Worm (Caenorhabditis elegans) whole organism, early embryonic: ENCODE results near the gene F53C3.1.

ENCODE experiments used
- B0310.2 ChIP-seq: sonication (generic microtip); optimal IDR thresholded peaks from 2 replicates; lab custom pipeline; 2016; ENCODE audit warnings: mild to moderate bottlenecking, missing genetic modification characterization, missing compliant biosample characterization
- F13C5.2 ChIP-seq: sonication (generic microtip); optimal IDR thresholded peaks from 2 replicates; lab custom pipeline; 2017; ENCODE audit warnings: mild to moderate bottlenecking, missing genetic modification characterization, inconsistent platforms, missing compliant biosample characterization
- aly-1 ChIP-seq: sonication (generic microtip); optimal IDR thresholded peaks from 2 replicates; lab custom pipeline; 2016; ENCODE audit warnings: missing genetic modification characterization, missing compliant biosample characterization
- ama-1 ChIP-seq: fragments of 150-350 bp; optimal IDR thresholded peaks from 2 replicates; lab custom pipeline; 2014
- ceh-13 ChIP-seq: fragments of 200-800 bp; sonication (Bioruptor generic); optimal IDR thresholded peaks from 2 replicates; lab custom pipeline; 2018; ENCODE audit warnings: mild to moderate bottlenecking, missing genetic modification characterization, missing compliant biosample characterization
- ceh-36 ChIP-seq: sonication (generic microtip); optimal IDR thresholded peaks from 2 replicates; lab custom pipeline; 2016; ENCODE audit warnings: missing genetic modification characterization, inconsistent platforms, missing compliant biosample characterization
- ets-7 ChIP-seq: sonication (generic microtip); optimal IDR thresholded peaks from 2 replicates; lab custom pipeline; 2016; ENCODE audit warnings: missing genotype, missing genetic modification characterization, missing compliant biosample characterization
- flt-1 ChIP-seq: fragments of 200-800 bp; sonication (Bioruptor generic); IDR thresholded peaks from 2 replicates; pipeline ENCODE4 v1.3.6; 2022; ENCODE audit warnings: missing genetic modification characterization, missing compliant biosample characterization
- hmbx-1 ChIP-seq: sonication (generic microtip); optimal IDR thresholded peaks from 2 replicates; lab custom pipeline; 2016; ENCODE audit warnings: mild to moderate bottlenecking, missing genetic modification characterization, missing compliant biosample characterization
- hmg-4 ChIP-seq: fragments of 200-800 bp; sonication (Bioruptor generic); optimal IDR thresholded peaks from 2 replicates; lab custom pipeline; 2018; ENCODE audit warnings: mild to moderate bottlenecking, missing genetic modification characterization, missing compliant biosample characterization
- hnd-1 ChIP-seq: sonication (generic microtip); optimal IDR thresholded peaks from 2 replicates; lab custom pipeline; 2016; ENCODE audit warnings: missing genetic modification characterization, missing compliant biosample characterization
- pes-1 ChIP-seq: fragments of 200-800 bp; sonication (Bioruptor generic); IDR thresholded peaks from 2 replicates; pipeline ENCODE4 v1.3.6; 2022; ENCODE audit warnings: missing genetic modification reagents, missing genetic modification characterization, missing compliant biosample characterization
- scrt-1 ChIP-seq: fragments of 200-800 bp; sonication (Bioruptor generic); IDR thresholded peaks from 2 replicates; pipeline ENCODE4 v1.3.6; 2022; ENCODE audit warnings: missing genetic modification characterization, missing compliant biosample characterization
- sea-1 ChIP-seq: fragments of 200-800 bp; sonication (Bioruptor generic); conservative IDR thresholded peaks from 2 replicates; pipeline ENCODE4 v1.3.6; 2022; ENCODE audit warnings: missing genetic modification characterization, missing compliant biosample characterization
- tbx-11 ChIP-seq: fragments of 200-800 bp; sonication (Bioruptor generic); IDR thresholded peaks from 2 replicates; pipeline ENCODE4 v1.3.6; 2022; ENCODE audit warnings: missing genetic modification characterization, missing compliant biosample characterization
- tbx-37 ChIP-seq: fragments of 200-800 bp; sonication (Bioruptor generic); conservative IDR thresholded peaks from 2 replicates; pipeline ENCODE4 v1.3.6; 2022; ENCODE audit warnings: missing genetic modification reagents, missing genetic modification characterization, missing compliant biosample characterization
- tra-4 ChIP-seq: sonication (generic microtip); optimal IDR thresholded peaks from 2 replicates; lab custom pipeline; 2017; ENCODE audit warnings: missing genetic modification characterization, missing compliant biosample characterization

F53C3.1 gene

DNA sequence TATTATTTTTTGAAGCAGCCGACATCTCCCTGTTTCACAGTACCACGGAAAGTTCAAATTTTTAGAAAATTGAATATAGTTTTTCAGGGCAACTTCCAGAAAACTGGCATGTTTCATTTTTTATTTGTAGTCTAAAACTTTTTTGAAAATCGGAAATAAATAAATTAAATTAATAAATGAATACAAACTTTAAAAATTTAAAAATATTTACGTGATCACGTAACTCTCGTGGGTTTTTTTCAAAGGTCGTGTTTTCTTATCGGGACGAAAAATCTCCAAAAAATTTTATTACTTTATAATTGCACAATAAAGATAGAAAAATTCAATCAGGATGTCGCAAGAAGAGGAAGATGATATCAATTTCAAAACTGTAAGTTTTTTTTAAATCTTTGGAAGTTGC, at the start of gene F53C3.1:
Gene F53C3.1, plus strand, starts transcription at position 301 of the 400 bp plus-strand sequence.
- TF ChIP-seq ama-1 (lab: Kevin White, UChicago) (no peak), hnd-1 (tag; lab: Kevin White, UChicago) (no peak), pes-1 (GFP tag; lab: Robert Waterston, UW) (no peak), hmbx-1 (no peak), B0310.2 (no peak), ets-7 (tag; lab: Kevin White, UChicago) (no peak), sea-1 (GFP tag; lab: Robert Waterston, UW) (no peak), aly-1 (tag; lab: Kevin White, UChicago) (no peak), tra-4 (tag; lab: Kevin White, UChicago) (no peak), ceh-36 (tag; lab: Kevin White, UChicago) (no peak), F13C5.2 (tag; lab: Kevin White, UChicago) (no peak), ceh-13 (GFP tag; lab: Kevin White, UChicago) (no peak), tbx-11 (no peak), scrt-1 (GFP tag; lab: Robert Waterston, UW) (no peak), flt-1 (GFP tag; lab: Robert Waterston, UW) (no peak), hmg-4 (GFP tag; lab: Kevin White, UChicago) (no peak)

DNA sequence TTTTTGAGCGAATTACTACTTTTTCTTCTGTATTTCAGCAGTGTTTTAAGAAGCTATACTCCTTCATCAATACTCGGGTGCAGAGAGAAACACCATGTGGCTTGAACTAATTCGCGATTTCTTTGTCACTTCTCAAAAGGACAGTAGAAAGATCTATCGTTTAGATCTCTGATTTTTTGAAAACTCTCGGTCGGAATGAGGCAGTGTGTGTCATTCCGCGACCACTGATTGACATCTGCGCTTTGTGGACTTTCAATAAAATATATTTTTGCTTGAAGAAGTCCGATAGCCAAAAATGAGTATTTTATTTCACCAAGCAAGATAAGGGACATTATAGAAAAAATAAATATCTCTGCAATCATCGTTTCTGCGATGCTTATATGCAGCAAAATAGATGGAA, 49.8 kb upstream of the F53C3.1 start:
- TF ChIP-seq pes-1 (GFP tag; lab: Robert Waterston, UW) (no peak), sea-1 (GFP tag; lab: Robert Waterston, UW) (no peak), flt-1 (GFP tag; lab: Robert Waterston, UW) (no peak)

DNA sequence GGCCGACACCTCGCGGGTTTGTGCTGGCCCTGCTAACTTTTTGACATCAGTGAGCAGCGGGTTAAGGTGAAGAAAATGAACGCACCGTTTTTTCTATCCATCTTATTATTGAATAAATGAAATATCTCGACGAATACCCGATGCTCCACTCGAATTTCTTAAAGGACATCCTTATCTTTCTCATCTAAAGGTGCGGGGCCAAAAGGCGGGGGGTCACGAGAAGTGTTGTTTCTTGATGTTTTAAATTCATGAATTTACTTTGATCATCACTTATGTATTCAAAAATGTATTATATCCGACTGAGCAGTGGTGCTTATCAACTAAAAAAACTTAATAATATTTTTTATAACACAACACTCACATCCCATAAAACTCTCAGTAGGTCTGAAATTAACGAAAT, 47.2 kb upstream of the F53C3.1 start, which contains the start of gene nhr-261:
Gene nhr-261, minus strand, starts transcription at position 101 of the 400 bp plus-strand sequence.
- no peak for TF ChIP-seq hmbx-1
- TF ChIP-seq sea-1 (GFP tag; lab: Robert Waterston, UW), result no peak
- no peak for TF ChIP-seq tra-4 (tag; lab: Kevin White, UChicago)
- no peak for TF ChIP-seq ama-1 (lab: Kevin White, UChicago)
- no peak for TF ChIP-seq B0310.2
- no peak for TF ChIP-seq F13C5.2 (tag; lab: Kevin White, UChicago)
- TF ChIP-seq hmg-4 (GFP tag; lab: Kevin White, UChicago), result no peak
- TF ChIP-seq aly-1 (tag; lab: Kevin White, UChicago), result no peak
- TF ChIP-seq ets-7 (tag; lab: Kevin White, UChicago), result no peak
- TF ChIP-seq pes-1 (GFP tag; lab: Robert Waterston, UW), result no peak
- no peak for TF ChIP-seq tbx-11
- TF ChIP-seq tbx-37 (GFP tag; lab: Robert Waterston, UW), result no peak
- TF ChIP-seq flt-1 (GFP tag; lab: Robert Waterston, UW), result no peak
- no peak for TF ChIP-seq hnd-1 (tag; lab: Kevin White, UChicago)
- no peak for TF ChIP-seq ceh-36 (tag; lab: Kevin White, UChicago)
- no peak for TF ChIP-seq ceh-13 (GFP tag; lab: Kevin White, UChicago)
- no peak for TF ChIP-seq scrt-1 (GFP tag; lab: Robert Waterston, UW)

DNA sequence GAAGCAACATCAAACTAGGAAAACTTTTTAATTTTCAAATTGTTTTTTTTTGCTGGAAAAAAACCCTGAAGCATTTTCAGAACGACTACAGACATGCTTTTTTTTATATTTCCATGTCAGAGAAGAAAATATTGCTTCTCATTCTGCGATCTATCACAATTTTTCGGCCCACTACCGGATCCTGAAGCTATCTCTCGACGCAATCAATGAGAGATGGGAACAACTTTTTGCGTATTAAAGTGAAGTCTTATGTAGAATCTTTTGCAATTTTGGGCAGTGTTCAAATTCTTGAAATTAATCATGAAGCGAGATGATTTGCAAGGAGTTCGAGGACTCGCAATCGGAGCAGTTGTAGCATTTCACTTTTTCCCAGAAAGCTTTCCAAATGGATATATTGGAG, 42.2 kb upstream of the F53C3.1 start, which contains the start of gene oac-10:
Gene oac-10, plus strand, starts transcription at position 301 of the 400 bp plus-strand sequence.
- TF ChIP-seq hmbx-1, result no peak
- no peak for TF ChIP-seq hmg-4 (GFP tag; lab: Kevin White, UChicago)
- TF ChIP-seq B0310.2, result no peak
- no peak for TF ChIP-seq ceh-36 (tag; lab: Kevin White, UChicago)
- no peak for TF ChIP-seq ama-1 (lab: Kevin White, UChicago)
- no peak for TF ChIP-seq scrt-1 (GFP tag; lab: Robert Waterston, UW)
- no peak for TF ChIP-seq pes-1 (GFP tag; lab: Robert Waterston, UW)
- no peak for TF ChIP-seq tbx-37 (GFP tag; lab: Robert Waterston, UW)
- TF ChIP-seq flt-1 (GFP tag; lab: Robert Waterston, UW), result no peak
- no peak for TF ChIP-seq aly-1 (tag; lab: Kevin White, UChicago)

- TF ChIP-seq aly-1 (tag; lab: Kevin White, UChicago) (no peak), tbx-37 (GFP tag; lab: Robert Waterston, UW) (no peak), flt-1 (GFP tag; lab: Robert Waterston, UW) (no peak), sea-1 (GFP tag; lab: Robert Waterston, UW) (no peak), F13C5.2 (tag; lab: Kevin White, UChicago) (no peak), ceh-36 (tag; lab: Kevin White, UChicago) (no peak), tbx-11 (no peak), ceh-13 (GFP tag; lab: Kevin White, UChicago) (no peak), hmbx-1 (no peak), hmg-4 (GFP tag; lab: Kevin White, UChicago) (no peak), hnd-1 (tag; lab: Kevin White, UChicago) (no peak), ets-7 (tag; lab: Kevin White, UChicago) (no peak)
Measured at ce11 chrII:3877127-3877526, 34.7 kb upstream of the F53C3.1 start, which contains the start of gene nep-3. nep-3 (minus strand) TSS chrII:3877227.

DNA sequence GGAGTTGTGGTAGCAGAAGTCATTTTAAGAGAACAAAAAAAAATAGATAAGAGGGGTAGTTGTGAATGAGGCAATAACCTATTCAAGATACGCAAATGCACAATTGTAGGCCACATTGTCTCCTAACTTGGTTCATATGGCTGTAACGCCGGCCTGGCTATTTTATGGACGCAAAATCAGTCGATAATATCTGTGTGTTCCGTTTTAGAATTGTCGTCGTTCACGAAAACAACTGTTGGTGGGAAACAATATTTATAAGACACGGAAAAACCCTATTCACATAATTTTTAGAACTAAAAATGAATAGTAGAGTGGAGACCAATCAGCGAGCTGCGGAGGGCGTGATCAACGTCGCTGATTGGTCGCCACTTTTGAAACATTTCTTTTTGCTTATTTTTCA, 33.9 kb upstream of the F53C3.1 start, which contains the start of gene sdz-7:
Gene sdz-7, minus strand, starts transcription at position 101 of the 400 bp plus-strand sequence.
- no peak for TF ChIP-seq ceh-13 (GFP tag; lab: Kevin White, UChicago)
- no peak for TF ChIP-seq tra-4 (tag; lab: Kevin White, UChicago)

ce11 chrII:3878330-3878729, 33.5 kb upstream of the F53C3.1 start, which contains the start of gene srh-250:
srh-250 (plus strand) TSS chrII:3878630.
- TF ChIP-seq flt-1 (GFP tag; lab: Robert Waterston, UW) (no peak), hmbx-1 (no peak), scrt-1 (GFP tag; lab: Robert Waterston, UW) (no peak), ama-1 (lab: Kevin White, UChicago) (no peak), ceh-13 (GFP tag; lab: Kevin White, UChicago) (no peak), ets-7 (tag; lab: Kevin White, UChicago) (no peak), tra-4 (tag; lab: Kevin White, UChicago) (no peak), tbx-11 (no peak), aly-1 (tag; lab: Kevin White, UChicago) (no peak), hnd-1 (tag; lab: Kevin White, UChicago) (no peak), sea-1 (GFP tag; lab: Robert Waterston, UW) (no peak), hmg-4 (GFP tag; lab: Kevin White, UChicago) (no peak)
